Worm (Caenorhabditis elegans): ENCODE results near the gene exc-13.
A peak's percentile ranks its signal among the peaks of the same experiment; 100 is the strongest.
"Not testable (repeated sequence)": the region's sequence is repeated elsewhere in the genome, so short reads cannot be mapped to it uniquely, and the experiment has no call there.

exc-13 gene

ce11 chrV:7330868-7331267 lies 34.2 kb upstream of the exc-13 start, which contains the start of gene F10G2.2:
F10G2.2 (plus strand) TSS chrV:7331168.
- no peak for TF ChIP-seq sem-4 (tag; optimal IDR thresholded peaks at IDR 0.05)

- TF ChIP-seq Y55F3AM.14 (GFP tag; optimal IDR thresholded peaks at IDR 0.05) (no peak), nhr-23 (tag; optimal IDR thresholded peaks at IDR 0.05) (no peak), snpc-4 (tag; optimal IDR thresholded peaks at IDR 0.05) (no peak), unc-39 (tag; optimal IDR thresholded peaks at IDR 0.05) (no peak), ztf-1 (GFP tag; conservative IDR thresholded peaks at IDR 0.05) (no peak)
These were observed 32.8 kb upstream of the exc-13 start, which contains the start of gene F10G2.1 for ce11 chrV:7332253-7332652. F10G2.1 (plus strand) TSS chrV:7332553.

ce11 chrV:7337218-7337617 lies 27.8 kb upstream of the exc-13 start, which contains the start of gene F10G2.7:
F10G2.7 (minus strand) TSS chrV:7337318.
- TF ChIP-seq nhr-12, snpc-4, nhr-23 (tag; optimal IDR thresholded peaks at IDR 0.05): not testable (repeated sequence)

- TF ChIP-seq sma-9 (GFP tag; optimal IDR thresholded peaks at IDR 0.05) (no peak), sma-9 (tag; optimal IDR thresholded peaks at IDR 0.05) (no peak), elt-1 (tag; optimal IDR thresholded peaks at IDR 0.05) (no peak), unc-62 (GFP tag; optimal IDR thresholded peaks at IDR 0.05) (no peak)
These were observed 25.2 kb upstream of the exc-13 start, which contains the start of gene srh-187 for ce11 chrV:7339831-7340230. srh-187 (minus strand) TSS chrV:7339931.

- TF ChIP-seq blmp-1 (tag; optimal IDR thresholded peaks at IDR 0.05; ENCODE audit: insufficient read depth) (no peak), sma-9 (GFP tag; optimal IDR thresholded peaks at IDR 0.05) (peak; percentile 37), sma-9 (tag; optimal IDR thresholded peaks at IDR 0.05) (no peak)
These were observed 23.1 kb upstream of the exc-13 start, which contains the start of the genes nhr-263 and nhr-148 for ce11 chrV:7341942-7342341. nhr-263 (minus strand) TSS chrV:7342042. nhr-148 (plus strand) TSS chrV:7342156.

- no peak for TF ChIP-seq nhr-129 (tag; optimal IDR thresholded peaks at IDR 0.05)
- TF ChIP-seq mbf-1 (tag; optimal IDR thresholded peaks at IDR 0.05) = no peak
- no peak for TF ChIP-seq elt-1 (tag; optimal IDR thresholded peaks at IDR 0.05)
- no peak for TF ChIP-seq ztf-4 (tag; optimal IDR thresholded peaks at IDR 0.05)
- no peak for TF ChIP-seq fos-1 (tag; optimal IDR thresholded peaks at IDR 0.05)
- TF ChIP-seq mab-5 (tag; optimal IDR thresholded peaks at IDR 0.05) = no peak
- TF ChIP-seq C34F6.9 (tag; optimal IDR thresholded peaks at IDR 0.05) = no peak
- no peak for TF ChIP-seq blmp-1 (tag; optimal IDR thresholded peaks at IDR 0.05; ENCODE audit: insufficient read depth)
- TF ChIP-seq nhr-12 (tag; optimal IDR thresholded peaks at IDR 0.05) = no peak
- no peak for TF ChIP-seq ceh-16 (tag; optimal IDR thresholded peaks at IDR 0.05)
- TF ChIP-seq aly-2 (tag; optimal IDR thresholded peaks at IDR 0.05) = no peak
- no peak for TF ChIP-seq lsy-2 (tag; optimal IDR thresholded peaks at IDR 0.05)
- no peak for TF ChIP-seq R02D3.7 (tag; optimal IDR thresholded peaks at IDR 0.05)
- TF ChIP-seq sma-3 (GFP tag; optimal IDR thresholded peaks at IDR 0.05) = no peak
- TF ChIP-seq nhr-77 (tag; optimal IDR thresholded peaks at IDR 0.05) = no peak
- no peak for TF ChIP-seq sem-4 (tag; optimal IDR thresholded peaks at IDR 0.05)
These were observed 21.5 kb upstream of the exc-13 start, which contains the start of gene srh-244 for ce11 chrV:7343522-7343921. srh-244 (plus strand) TSS chrV:7343822.

- not testable (repeated sequence) for TF ChIP-seq nhr-237, F13H6.1, mdl-1 (tag; optimal IDR thresholded peaks at IDR 0.05)
These were observed 19.6 kb upstream of the exc-13 start, which contains the start of gene nhr-147 for ce11 chrV:7345494-7345893. nhr-147 (plus strand) TSS chrV:7345794.

- TF ChIP-seq nhr-6 (tag; optimal IDR thresholded peaks at IDR 0.05) (no peak), mbf-1 (tag; optimal IDR thresholded peaks at IDR 0.05) (no peak), lin-13 (GFP tag; optimal IDR thresholded peaks at IDR 0.05) (no peak), alr-1 (tag; optimal IDR thresholded peaks at IDR 0.05) (no peak)
These were observed 15.5 kb upstream of the exc-13 start, which contains the start of gene nhr-149 for ce11 chrV:7349541-7349940. nhr-149 (minus strand) TSS chrV:7349641.

All from whole organism, L2 larva.